Fruit fly (Drosophila melanogaster): ENCODE measurements around the gene CG18223.

CG18223 gene

dm6 chr3L:18890283-18891175 is 29.6 kb downstream of the CG18223 start, which contains the start of gene CG3961 (continued):
- TF ChIP-seq HLH3B (GFP tag; IDR thresholded peaks at IDR 0.05) (peak; percentile 95), tgo (GFP tag; IDR thresholded peaks at IDR 0.05) (peak; percentile 95), CG2875 (GFP tag; optimal IDR thresholded peaks at IDR 0.05) (peak; percentile 98), pho (GFP tag; optimal IDR thresholded peaks at IDR 0.05) (peak; percentile 87), CG13123 (GFP tag; optimal IDR thresholded peaks at IDR 0.05) (peak; percentile 93), D19A (tag; optimal IDR thresholded peaks at IDR 0.05) (peak; percentile 97), toy (GFP tag; IDR thresholded peaks at IDR 0.05) (peak; percentile 69; the same call in 1 of the 2 replicates), CG18599 (GFP tag; optimal IDR thresholded peaks at IDR 0.05) (peak; percentile 93), CG8944 (GFP tag; optimal IDR thresholded peaks at IDR 0.05) (peak; percentile 81), CG6175 (GFP tag; IDR thresholded peaks at IDR 0.05) (no peak), Dll (GFP tag; IDR thresholded peaks at IDR 0.05; ENCODE audit: partially characterized antibody) (no peak), Sry-β (GFP tag; optimal IDR thresholded peaks at IDR 0.05) (peak; percentile 72), CG6654 (GFP tag; optimal IDR thresholded peaks at IDR 0.05) (peak; percentile 89), CG6683 (GFP tag; optimal IDR thresholded peaks at IDR 0.05) (peak; percentile 95), rib (GFP tag; IDR thresholded peaks at IDR 0.05) (no peak), mam (GFP tag; optimal IDR thresholded peaks at IDR 0.05) (peak; percentile 82), sc (optimal IDR thresholded peaks at IDR 0.05) (no peak), sc (GFP tag; optimal IDR thresholded peaks at IDR 0.05) (peak; percentile 99), da (GFP tag; optimal IDR thresholded peaks at IDR 0.05) (peak; percentile 53), Deaf1 (tag; optimal IDR thresholded peaks at IDR 0.05) (peak; percentile 86), hbn (GFP tag; IDR thresholded peaks at IDR 0.05; ENCODE audit: partially characterized antibody) (no peak), tin (GFP tag; optimal IDR thresholded peaks at IDR 0.05) (peak; percentile 96), CG2712 (tag; optimal IDR thresholded peaks at IDR 0.05) (peak; percentile 99), Eip74EF (GFP tag; optimal IDR thresholded peaks at IDR 0.05) (peak in 1 of 2 experiments; percentile 99), Spps (tag; optimal IDR thresholded peaks at IDR 0.05) (peak; percentile 98), CG14441 (GFP tag; IDR thresholded peaks at IDR 0.05) (peak; percentile 82), CG13296 (GFP tag; optimal IDR thresholded peaks at IDR 0.05) (peak; percentile 97), nerfin-2 (GFP tag; IDR thresholded peaks at IDR 0.05; ENCODE audit: partially characterized antibody) (0 out of 2 replicates have a peak, but pooled peaks have one; percentile 16), ato (GFP tag; IDR thresholded peaks at IDR 0.05; ENCODE audit: partially characterized antibody) (no peak; the same call in 1 of the 2 replicates), sna (GFP tag; IDR thresholded peaks at IDR 0.05; ENCODE audit: partially characterized antibody) (no peak; the same call in 1 of the 2 replicates), CG10462 (GFP tag; optimal IDR thresholded peaks at IDR 0.05) (peak; percentile 97), gsb (GFP tag; IDR thresholded peaks at IDR 0.05) (peak; percentile 64), vvl (GFP tag; IDR thresholded peaks at IDR 0.05) (peak; percentile 94), Antp (GFP tag; optimal IDR thresholded peaks at IDR 0.05) (peak; percentile 72), CG18764 (GFP tag; optimal IDR thresholded peaks at IDR 0.05) (peak; percentile 93), gem (tag; optimal IDR thresholded peaks at IDR 0.05) (peak; percentile 99), Drgx (GFP tag; IDR thresholded peaks at IDR 0.05) (peak; percentile 93), row (GFP tag; IDR thresholded peaks at IDR 0.05) (peak; percentile 94), Six4 (GFP tag; optimal IDR thresholded peaks at IDR 0.05) (peak; percentile 96), CG42726 (GFP tag; IDR thresholded peaks at IDR 0.05; ENCODE audit: partially characterized antibody) (no peak), NC2β (GFP tag; optimal IDR thresholded peaks at IDR 0.05) (peak; percentile 89), CG15696 (tag; optimal IDR thresholded peaks at IDR 0.05) (peak; percentile 94), Blimp-1 (GFP tag; optimal IDR thresholded peaks at IDR 0.05) (peak; percentile 97), chif (GFP tag; optimal IDR thresholded peaks at IDR 0.05) (peak; percentile 85 to 94), jumu (GFP tag; optimal IDR thresholded peaks at IDR 0.05) (peak; percentile 75), ap (GFP tag; IDR thresholded peaks at IDR 0.05) (peak; percentile 83), Mad (GFP tag; optimal IDR thresholded peaks at IDR 0.05) (peak; percentile 91), Hr51 (GFP tag; optimal IDR thresholded peaks at IDR 0.05) (peak; percentile 91 to 99)
